Worm (Caenorhabditis elegans) whole organism, young adult: Measurements from ENCODE around the gene fbxb-49.

Experiments used
- Y79H2A.3 ChIP-seq: fragments of 200-800 bp; sonication (Bioruptor generic); conservative IDR thresholded peaks from 2 replicates; pipeline ENCODE4 v1.3.6; 2022; ENCODE audit warnings: missing genetic modification reagents, missing genetic modification characterization, missing compliant biosample characterization
- akir-1 ChIP-seq: fragments of 200-800 bp; sonication (Bioruptor generic); optimal IDR thresholded peaks from 2 replicates; lab custom pipeline; 2018; ENCODE audit warnings: mild to moderate bottlenecking, missing genetic modification characterization, moderate library complexity, missing compliant biosample characterization
- dpl-1 ChIP-seq: fragments of 150-350 bp; optimal IDR thresholded peaks from 2 replicates; lab custom pipeline; 2014; ENCODE audit warnings: missing biosample characterization, missing genetic modification reagents, missing genetic modification characterization
- lag-1 ChIP-seq: fragments of 200-800 bp; sonication (Bioruptor generic); IDR thresholded peaks from 2 replicates; pipeline ENCODE4 v1.3.6; 2022; ENCODE audit warnings: missing genetic modification reagents, missing genetic modification characterization, missing compliant biosample characterization
- pbrm-1 ChIP-seq: fragments of 200-800 bp; sonication (Bioruptor generic); IDR thresholded peaks from 2 replicates; pipeline ENCODE4 v1.3.6; 2022; ENCODE audit warnings: missing genetic modification reagents, missing genetic modification characterization, missing compliant biosample characterization
- ztf-22 ChIP-seq: fragments of 200-800 bp; sonication (Bioruptor generic); optimal IDR thresholded peaks from 2 replicates; lab custom pipeline; 2018; ENCODE audit warnings: mild to moderate bottlenecking, missing genetic modification characterization, moderate library complexity, missing compliant biosample characterization

- TF ChIP-seq dpl-1 (GFP tag; lab: Kevin White, UChicago) (no peak), lag-1 (GFP tag; lab: Robert Waterston, UW) (no peak), pbrm-1 (GFP tag; lab: Robert Waterston, UW) (no peak), Y79H2A.3 (GFP tag; lab: Robert Waterston, UW) (no peak), akir-1 (GFP tag; lab: Kevin White, UChicago) (no peak), ztf-22 (GFP tag; lab: Kevin White, UChicago) (no peak)
Observed at ce11 chrII:1586305-1586704, 18.0 kb downstream of the fbxb-49 start, which contains the start of gene T07H3.8.
